Fruit fly (Drosophila melanogaster): ENCODE data around the gene Alg13.

Gene Alg13

dm6 chr3R:29138407-29138806 is at the start of gene Alg13, which contains the start of gene superdeath:
TSS of gene Alg13 (minus strand) at chr3R:29138573.
TSS of gene superdeath (plus strand) at chr3R:29138662.
- no peak for TF ChIP-seq noc (tag; optimal IDR thresholded peaks at IDR 0.05)

DNA sequence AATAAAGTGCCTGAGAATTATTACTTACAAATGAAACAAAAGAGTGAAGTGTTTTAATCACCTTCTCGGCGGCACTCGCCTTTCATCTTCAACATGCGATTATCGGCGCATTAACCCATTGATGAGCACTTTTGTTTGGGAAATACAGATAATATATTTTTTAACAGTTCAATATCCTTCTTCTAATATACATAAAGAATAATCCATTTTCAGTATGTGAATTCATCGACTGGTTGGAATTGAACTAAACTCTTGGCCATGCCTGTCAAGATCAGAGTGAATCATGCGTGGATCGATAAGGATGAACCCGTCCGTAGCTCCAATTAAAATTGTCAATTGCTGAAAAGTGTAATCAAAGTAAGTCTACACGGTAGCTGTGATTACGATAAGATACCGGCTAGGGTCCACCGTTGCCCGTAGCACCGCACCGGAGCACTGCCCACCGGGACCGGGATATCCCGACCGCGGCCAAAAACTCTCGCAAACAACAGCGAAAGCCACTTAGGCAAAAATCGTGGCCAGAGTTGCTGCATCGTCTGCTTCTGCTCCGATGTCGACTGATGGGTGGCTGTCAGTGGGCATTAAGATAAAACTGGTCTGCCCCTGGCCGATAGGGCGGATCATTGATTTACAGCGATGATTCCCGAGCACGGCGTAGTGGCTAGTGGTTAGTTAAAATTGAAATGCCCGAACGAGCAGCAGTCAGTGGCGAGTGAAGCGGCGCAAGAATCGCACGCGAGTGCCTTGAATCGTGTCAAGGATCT is 26.7 kb upstream of the Alg13 start, which contains the start of gene CG11898:
Gene CG11898 (plus strand): TSS at position 714 of the 764 bp plus-strand sequence.
- TF ChIP-seq noc (tag; optimal IDR thresholded peaks at IDR 0.05): peak; percentile 39

DNA sequence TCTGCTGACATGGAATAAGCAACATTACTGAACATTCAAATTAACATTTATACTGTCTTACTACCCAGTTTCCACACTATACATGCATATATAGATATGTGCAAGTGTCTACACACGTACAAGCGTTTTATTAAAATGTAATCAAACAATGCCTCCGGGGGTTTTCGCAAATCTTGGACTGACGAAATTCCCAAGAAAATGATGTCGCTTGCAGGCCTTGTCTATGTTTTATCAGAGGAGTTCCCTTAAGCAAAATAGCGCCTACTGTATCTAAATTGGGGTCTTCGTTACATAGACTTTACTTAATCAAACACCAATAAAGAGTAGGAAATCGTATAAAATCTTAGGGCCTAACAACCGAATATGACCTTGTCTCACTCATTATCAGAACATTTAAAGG is 21.2 kb upstream of the Alg13 start:
- no peak for TF ChIP-seq noc (tag; optimal IDR thresholded peaks at IDR 0.05)

DNA sequence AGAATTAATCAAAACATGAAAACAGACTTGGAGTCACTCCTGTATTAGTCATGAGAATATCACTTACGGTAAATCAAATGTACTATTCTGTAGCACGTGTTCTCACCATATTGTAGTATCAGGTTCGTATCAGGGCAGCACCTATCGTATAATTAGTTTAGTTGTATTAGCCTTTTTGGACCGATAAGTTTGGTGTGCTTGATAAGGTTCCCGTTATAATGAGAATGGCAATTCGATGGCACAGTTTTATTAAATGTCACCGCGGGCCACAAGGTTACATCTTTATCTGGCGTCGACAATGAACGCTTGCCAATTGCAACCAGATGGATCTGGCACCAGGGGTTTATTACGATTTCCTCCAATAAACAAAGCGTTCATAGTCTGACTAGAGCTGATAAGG is 20.3 kb upstream of the Alg13 start:
- TF ChIP-seq noc (tag; optimal IDR thresholded peaks at IDR 0.05): peak; percentile 11

- peak; percentile 89 for TF ChIP-seq noc (tag; optimal IDR thresholded peaks at IDR 0.05)
These were observed 19.3 kb upstream of the Alg13 start, which contains the start of gene rdog for dm6 chr3R:29157418-29158398. TSS of gene rdog (plus strand) at chr3R:29158122.

- peak; percentile 65 for TF ChIP-seq noc (tag; optimal IDR thresholded peaks at IDR 0.05)
These were observed 14.8 kb upstream of the Alg13 start, which contains the start of the genes Slbp and Rpn2 for dm6 chr3R:29153197-29153644. TSS of gene Slbp (minus strand) at chr3R:29153266. TSS of gene Rpn2 (plus strand) at chr3R:29153524.

dm6 chr3R:29151621-29152092 is 13.3 kb upstream of the Alg13 start, which contains the start of gene eIF2D:
TSS of gene eIF2D (minus strand) at chr3R:29151794.
- peak; percentile 52 for TF ChIP-seq noc (tag; optimal IDR thresholded peaks at IDR 0.05)

DNA sequence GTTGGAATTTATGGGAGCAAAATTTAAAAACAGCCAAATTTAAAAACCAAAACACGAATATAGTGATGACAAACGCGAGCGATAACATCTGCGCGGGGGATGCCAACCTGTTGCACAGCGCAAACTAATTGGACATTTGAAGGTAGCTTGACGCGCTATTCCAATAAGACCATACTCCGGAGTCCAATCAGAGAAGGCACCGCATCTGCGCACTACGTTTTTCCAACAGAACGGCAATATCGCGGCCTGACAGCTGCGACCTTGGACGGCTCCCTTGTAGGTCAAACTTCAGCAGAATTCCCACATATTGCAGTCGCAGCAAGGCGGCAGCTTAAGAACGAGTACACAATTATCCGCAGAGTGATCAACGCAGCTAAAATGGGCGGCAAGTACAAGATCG is 9.7 kb upstream of the Alg13 start, which contains the start of the genes CG11882 and Pglym78:
Gene CG11882 (minus strand): TSS at position 101 of the 400 bp plus-strand sequence.
Gene Pglym78 (plus strand): TSS at position 177 of the 400 bp plus-strand sequence.
- peak; percentile 27 for TF ChIP-seq noc (tag; optimal IDR thresholded peaks at IDR 0.05)

DNA sequence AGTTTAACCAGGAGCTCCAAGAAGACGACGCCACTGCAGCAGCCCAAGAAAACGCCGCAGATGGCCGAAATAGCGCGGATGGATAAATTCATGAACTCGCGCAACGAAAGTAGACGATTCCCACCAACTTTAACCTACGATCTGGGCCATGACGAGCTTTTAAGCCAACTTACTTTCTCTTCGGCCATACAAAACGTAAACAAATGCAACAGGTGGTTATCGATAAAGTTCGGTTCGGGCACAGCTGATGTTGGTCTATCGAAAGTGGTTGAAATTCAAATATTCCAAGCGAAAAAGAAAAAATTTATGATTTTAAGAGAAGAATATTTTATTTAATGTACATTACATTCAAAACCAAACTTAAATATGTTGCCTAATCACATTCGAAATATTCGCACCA is 8.3 kb upstream of the Alg13 start, which contains the start of gene CG14511:
Gene CG14511 (minus strand): TSS at position 184 of the 400 bp plus-strand sequence.
- TF ChIP-seq noc (tag; optimal IDR thresholded peaks at IDR 0.05): no peak

dm6 chr3R:29139767-29140755 is 1.7 kb upstream of the Alg13 start:
- no peak for TF ChIP-seq noc (tag; optimal IDR thresholded peaks at IDR 0.05)

dm6 chr3R:29138961-29139527 is 671 bp upstream of the Alg13 start:
- no peak for TF ChIP-seq noc (tag; optimal IDR thresholded peaks at IDR 0.05)

- TF ChIP-seq noc (tag; optimal IDR thresholded peaks at IDR 0.05): peak; percentile 16
These were observed 7.3 kb downstream of the Alg13 start, which contains the start of the genes dgt6 and Vha100-1 for dm6 chr3R:29130902-29131621. TSS of gene dgt6 (minus strand) at chr3R:29130972. TSS of gene Vha100-1 (plus strand) at chr3R:29131193.

DNA sequence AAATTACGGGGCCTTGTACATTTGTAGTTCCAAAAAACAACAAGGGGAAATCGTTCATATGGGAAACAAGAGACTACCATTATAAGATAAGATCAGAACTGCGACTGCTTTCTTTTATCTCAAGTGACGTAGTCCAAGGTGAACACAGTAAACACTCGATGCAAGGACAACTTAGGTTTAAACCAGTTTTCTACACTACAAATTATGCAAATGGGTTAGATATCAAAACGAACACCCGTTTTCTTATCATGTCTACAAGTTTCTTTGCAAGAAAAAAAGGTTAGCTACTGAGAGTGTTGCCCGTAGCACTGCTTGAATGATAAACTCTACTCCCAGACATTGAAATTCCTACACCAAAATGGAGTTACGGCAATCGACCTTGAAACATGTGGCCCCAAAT is 14.2 kb downstream of the Alg13 start:
- TF ChIP-seq noc (tag; optimal IDR thresholded peaks at IDR 0.05): peak; percentile 57

All from whole organism, larva.